Fruit fly (Drosophila melanogaster): ENCODE measurements around the gene CG31674.

Gene CG31674

dm6 chr2L:20811039-20811652 lies 19.9 kb upstream of the CG31674 start (continued):
- TF ChIP-seq insv (GFP tag; optimal IDR thresholded peaks at IDR 0.05) (no peak), lbe (GFP tag; optimal IDR thresholded peaks at IDR 0.05) (no peak), Eip74EF (GFP tag; optimal IDR thresholded peaks at IDR 0.05) (peak in 1 of 2 experiments; percentile 84), CG13775 (GFP tag; optimal IDR thresholded peaks at IDR 0.05) (no peak), zfh1 (GFP tag; IDR thresholded peaks at IDR 0.05) (no peak), Dek (tag; optimal IDR thresholded peaks at IDR 0.05) (no peak), her (GFP tag; optimal IDR thresholded peaks at IDR 0.05) (no peak), odd (GFP tag; optimal IDR thresholded peaks at IDR 0.05) (peak; percentile 7), CG17612 (GFP tag; IDR thresholded peaks at IDR 0.05) (no peak), CG16815 (GFP tag; optimal IDR thresholded peaks at IDR 0.05) (no peak), btn (GFP tag; optimal IDR thresholded peaks at IDR 0.05) (no peak), CG17385 (GFP tag; optimal IDR thresholded peaks at IDR 0.05) (peak; percentile 55), CTCF (GFP tag; optimal IDR thresholded peaks at IDR 0.05) (no peak), gem (tag; optimal IDR thresholded peaks at IDR 0.05) (peak; percentile 77), onecut (GFP tag; IDR thresholded peaks at IDR 0.05) (no peak), Camta (GFP tag; optimal IDR thresholded peaks at IDR 0.05) (peak; percentile 9), CG4404 (GFP tag; IDR thresholded peaks at IDR 0.05) (no peak), CG8478 (optimal IDR thresholded peaks at IDR 0.05) (no peak), Hr3 (GFP tag; optimal IDR thresholded peaks at IDR 0.05) (peak; percentile 21), croc (GFP tag; conservative IDR thresholded peaks at IDR 0.05) (no peak), CG4282 (GFP tag; optimal IDR thresholded peaks at IDR 0.05) (no peak), chm (GFP tag; IDR thresholded peaks at IDR 0.05) (no peak), CG8388 (GFP tag; optimal IDR thresholded peaks at IDR 0.05) (peak; percentile 35), CG12391 (tag; optimal IDR thresholded peaks at IDR 0.05) (peak; percentile 51), salm (tag; optimal IDR thresholded peaks at IDR 0.05) (no peak), CG11247 (GFP tag; IDR thresholded peaks at IDR 0.05) (no peak), CG1602 (GFP tag; optimal IDR thresholded peaks at IDR 0.05) (peak; percentile 21), CG15269 (tag; optimal IDR thresholded peaks at IDR 0.05) (peak; percentile 80), zen2 (GFP tag; IDR thresholded peaks at IDR 0.05; ENCODE audit: partially characterized antibody) (no peak), CG14667 (GFP tag; IDR thresholded peaks at IDR 0.05) (0 out of 2 replicates have a peak, but pooled peaks have one; percentile 30), CG2889 (GFP tag; IDR thresholded peaks at IDR 0.05) (no peak), Chrac-16 (GFP tag; optimal IDR thresholded peaks at IDR 0.05) (peak; percentile 15), shn (GFP tag; optimal IDR thresholded peaks at IDR 0.05) (no peak), ab (GFP tag; optimal IDR thresholded peaks at IDR 0.05) (no peak), ara (GFP tag; IDR thresholded peaks at IDR 0.05) (no peak; the same call in 1 of the 2 replicates), CG2875 (GFP tag; optimal IDR thresholded peaks at IDR 0.05) (no peak), tll (GFP tag; optimal IDR thresholded peaks at IDR 0.05) (no peak), so (GFP tag; IDR thresholded peaks at IDR 0.05) (peak; percentile 64; the same call in 2 of the 3 replicates), slp2 (GFP tag; optimal IDR thresholded peaks at IDR 0.05) (no peak), CG6765 (GFP tag; optimal IDR thresholded peaks at IDR 0.05) (no peak), vnd (GFP tag; IDR thresholded peaks at IDR 0.05; ENCODE audit: partially characterized antibody) (no peak), seq (GFP tag; IDR thresholded peaks at IDR 0.05) (peak; percentile 26; the same call in 1 of the 2 replicates), Hr78 (GFP tag; optimal IDR thresholded peaks at IDR 0.05) (peak in 1 of 2 experiments; percentile 50), wdn (GFP tag; IDR thresholded peaks at IDR 0.05) (no peak), CG13894 (tag; optimal IDR thresholded peaks at IDR 0.05) (no peak), CrebB (tag; optimal IDR thresholded peaks at IDR 0.05) (no peak), da (GFP tag; optimal IDR thresholded peaks at IDR 0.05) (no peak), rib (GFP tag; IDR thresholded peaks at IDR 0.05) (no peak), ERR (GFP tag; optimal IDR thresholded peaks at IDR 0.05) (no peak), emc (GFP tag; optimal IDR thresholded peaks at IDR 0.05) (no peak), CG9932 (GFP tag; IDR thresholded peaks at IDR 0.05) (no peak; the same call in 1 of the 2 replicates)

All from whole organism, embryonic.